Fruit fly (Drosophila melanogaster) whole organism, embryonic: ENCODE data around the gene dikar.

Source experiments
- B-H1 ChIP-seq: fragments of 200-800 bp; sonication (Bioruptor generic); IDR thresholded peaks from 3 replicates; pipeline ENCODE4 v1.3.6; 2022; ENCODE audit warnings: missing biosample characterization, missing genetic modification characterization
- CG10274 ChIP-seq: fragments of 200-800 bp; sonication (Bioruptor generic); optimal IDR thresholded peaks from 3 replicates; lab custom pipeline; 2017; ENCODE audit warnings: missing biosample characterization, mild to moderate bottlenecking, missing genetic modification characterization
- CG10321 ChIP-seq: fragments of 200-800 bp; sonication (Bioruptor generic); IDR thresholded peaks from 2 replicates; pipeline ENCODE4 v1.3.6; 2022; ENCODE audit warnings: missing biosample characterization, missing genetic modification characterization
- CG10565 ChIP-seq: fragments of 200-800 bp; sonication (Bioruptor generic); optimal IDR thresholded peaks from 3 replicates; lab custom pipeline; 2016; ENCODE audit warnings: missing biosample characterization, mild to moderate bottlenecking, missing genetic modification characterization
- CG11247 ChIP-seq: fragments of 200-800 bp; sonication (Bioruptor generic); IDR thresholded peaks from 2 replicates; pipeline ENCODE4 v1.3.6; 2022; ENCODE audit warnings: missing biosample characterization, missing genetic modification characterization
- CG11398 ChIP-seq: fragments of 200-800 bp; sonication (Bioruptor generic); optimal IDR thresholded peaks from 2 replicates; lab custom pipeline; 2016; ENCODE audit warnings: missing biosample characterization, missing genetic modification characterization
- CG12299 ChIP-seq: fragments of 200-800 bp; sonication (Bioruptor generic); optimal IDR thresholded peaks from 2 replicates; lab custom pipeline; 2018; ENCODE audit warnings: missing biosample characterization, mild to moderate bottlenecking, missing genetic modification characterization
- CG1603 ChIP-seq: fragments of 200-800 bp; sonication (Bioruptor generic); optimal IDR thresholded peaks from 2 replicates; lab custom pipeline; 2019; ENCODE audit warnings: missing biosample characterization, mild to moderate bottlenecking, missing genetic modification characterization, moderate library complexity
- CG18599 ChIP-seq: fragments of 200-800 bp; sonication (Bioruptor generic); optimal IDR thresholded peaks from 3 replicates; lab custom pipeline; 2017; ENCODE audit warnings: missing biosample characterization, missing genetic modification characterization, mild to moderate bottlenecking, moderate library complexity, missing genetic modification reagents
- CG2120 ChIP-seq: fragments of 200-800 bp; sonication (Bioruptor generic); optimal IDR thresholded peaks from 3 replicates; lab custom pipeline; 2016; ENCODE audit warnings: missing biosample characterization, missing genetic modification characterization
- CG32532 ChIP-seq: fragments of 200-800 bp; sonication (Bioruptor generic); IDR thresholded peaks from 2 replicates; pipeline ENCODE4 v1.3.6; 2022; ENCODE audit warnings: missing biosample characterization, missing genetic modification characterization
- CG32772 ChIP-seq: fragments of 200-800 bp; sonication (Bioruptor generic); IDR thresholded peaks from 2 replicates; pipeline ENCODE4 v1.3.6; 2022; ENCODE audit warnings: missing biosample characterization, missing genetic modification characterization
- CG7372 ChIP-seq: fragments of 200-800 bp; sonication (Bioruptor generic); IDR thresholded peaks from 2 replicates; pipeline ENCODE4 v1.3.6; 2022; ENCODE audit warnings: missing biosample characterization, missing genetic modification characterization
- CG7556 ChIP-seq: fragments of 200-800 bp; sonication (Bioruptor generic); optimal IDR thresholded peaks from 2 replicates; lab custom pipeline; 2017; ENCODE audit warnings: missing biosample characterization, mild to moderate bottlenecking, missing genetic modification characterization
- CG8089 ChIP-seq: fragments of 200-800 bp; sonication (Bioruptor generic); optimal IDR thresholded peaks from 3 replicates; lab custom pipeline; 2016; ENCODE audit warnings: missing biosample characterization, missing genetic modification characterization
- CG9797 ChIP-seq: fragments of 200-800 bp; sonication (Bioruptor generic); optimal IDR thresholded peaks from 3 replicates; lab custom pipeline; 2018; ENCODE audit warnings: missing biosample characterization, mild to moderate bottlenecking, missing genetic modification characterization
- CG9932 ChIP-seq: fragments of 200-800 bp; sonication (Bioruptor generic); IDR thresholded peaks from 2 replicates; pipeline ENCODE4 v1.3.6; 2022; ENCODE audit warnings: missing biosample characterization, missing genetic modification characterization
- CTCF ChIP-seq: fragments of 200-800 bp; sonication (Bioruptor generic); optimal IDR thresholded peaks from 2 replicates; lab custom pipeline; 2017; ENCODE audit warnings: missing biosample characterization, mild to moderate bottlenecking, missing genetic modification characterization, moderate library complexity
- CkIIα-i1 ChIP-seq: fragments of 200-800 bp; sonication (Bioruptor generic); IDR thresholded peaks from 2 replicates; pipeline ENCODE4 v1.3.6; 2022; ENCODE audit warnings: missing biosample characterization, missing genetic modification characterization
- Dip3 ChIP-seq: fragments of 200-800 bp; sonication (Bioruptor generic); optimal IDR thresholded peaks from 3 replicates; lab custom pipeline; 2016; ENCODE audit warnings: missing biosample characterization, missing genetic modification characterization
- Ets65A ChIP-seq: fragments of 200-800 bp; sonication (Bioruptor generic); peaks from one replicate; lab custom pipeline; 2016; ENCODE audit warnings: missing biosample characterization, missing genetic modification characterization
- Hr39 ChIP-seq: fragments of >200 bp; optimal IDR thresholded peaks from 2 replicates; lab custom pipeline; 2017
- Mes4 ChIP-seq: fragments of 200-800 bp; sonication (Bioruptor generic); optimal IDR thresholded peaks from 2 replicates; lab custom pipeline; 2016; ENCODE audit warnings: missing biosample characterization, missing genetic modification characterization
- Nf-YA ChIP-seq: fragments of 200-800 bp; sonication (Bioruptor generic); IDR thresholded peaks from 2 replicates; pipeline ENCODE4 v1.3.6; 2022; ENCODE audit warnings: missing biosample characterization, missing genetic modification characterization
- Rx ChIP-seq: fragments of 200-800 bp; sonication (Bioruptor generic); IDR thresholded peaks from 2 replicates; pipeline ENCODE4 v1.3.6; 2022; ENCODE audit warnings: missing biosample characterization, missing genetic modification characterization
- Usf ChIP-seq: fragments of 200-800 bp; sonication (Bioruptor generic); optimal IDR thresholded peaks from 2 replicates; lab custom pipeline; 2017; ENCODE audit warnings: missing genotype, missing biosample characterization, missing genetic modification characterization
- abd-A ChIP-seq: fragments of 200-800 bp; sonication (Bioruptor generic); optimal IDR thresholded peaks from 3 replicates; lab custom pipeline; 2019; ENCODE audit warnings: missing biosample characterization, mild to moderate bottlenecking, missing genetic modification characterization, moderate library complexity
- amos ChIP-seq: fragments of 200-800 bp; sonication (Bioruptor generic); IDR thresholded peaks from 2 replicates; pipeline ENCODE4 v1.3.6; 2022; ENCODE audit warnings: missing biosample characterization, missing genetic modification characterization; ENCODE audit not compliant: partially characterized antibody
- ara ChIP-seq: fragments of 200-800 bp; sonication (Bioruptor generic); IDR thresholded peaks from 2 replicates; pipeline ENCODE4 v1.3.6; 2022; ENCODE audit warnings: missing biosample characterization, missing genetic modification characterization
- bcd ChIP-seq: fragments of 200-800 bp; sonication (Bioruptor generic); optimal IDR thresholded peaks from 2 replicates; lab custom pipeline; 2017; ENCODE audit warnings: missing biosample characterization, mild to moderate bottlenecking, missing genetic modification characterization
- br ChIP-seq: fragments of >200 bp; optimal IDR thresholded peaks from 2 replicates; lab custom pipeline; 2017
- bsh ChIP-seq, 2 experiments: fragments of 200-800 bp; sonication (Bioruptor generic); optimal IDR thresholded peaks; 2 replicates each; lab custom pipeline; 2017 to 2018; ENCODE audit warnings: mild to moderate bottlenecking in 2 of 2, missing biosample characterization in 2 of 2, missing genetic modification characterization in 2 of 2, moderate library complexity in 1 of 2
- cg ChIP-seq: fragments of 200-800 bp; sonication (Bioruptor generic); optimal IDR thresholded peaks from 3 replicates; lab custom pipeline; 2019; ENCODE audit warnings: missing biosample characterization, mild to moderate bottlenecking, missing genetic modification characterization, moderate library complexity
- disco-r ChIP-seq: fragments of 200-800 bp; sonication (Bioruptor generic); optimal IDR thresholded peaks from 2 replicates; lab custom pipeline; 2016; ENCODE audit warnings: missing biosample characterization, missing genetic modification characterization
- en ChIP-seq: fragments of 200-800 bp; sonication (Bioruptor generic); optimal IDR thresholded peaks from 2 replicates; lab custom pipeline; 2016; ENCODE audit warnings: missing biosample characterization, missing genetic modification characterization
- esg ChIP-seq: fragments of 200-800 bp; sonication (Bioruptor generic); conservative IDR thresholded peaks from 2 replicates; pipeline ENCODE4 v1.3.6; 2022; ENCODE audit warnings: missing biosample characterization, missing genetic modification characterization
- fd96Cb ChIP-seq: fragments of 200-800 bp; sonication (Bioruptor generic); optimal IDR thresholded peaks from 2 replicates; lab custom pipeline; 2018; ENCODE audit warnings: missing biosample characterization, mild to moderate bottlenecking, missing genetic modification characterization, moderate library complexity
- fru ChIP-seq: fragments of >200 bp; optimal IDR thresholded peaks from 2 replicates; lab custom pipeline; 2017
- hkb ChIP-seq, 2 experiments: fragments of 200-800 bp in 1 of 2; fragments of >200 bp in 1 of 2; sonication (Bioruptor generic) in 1 of 2; IDR thresholded peaks in 1 of 2; optimal IDR thresholded peaks in 1 of 2; 2 replicates each; pipeline versions ENCODE4 v1.3.6 to Lab custom; 2017 to 2022; ENCODE audit warnings: missing biosample characterization in 1 of 2, missing genetic modification characterization in 1 of 2
- klu ChIP-seq: fragments of 200-800 bp; sonication (Bioruptor generic); IDR thresholded peaks from 2 replicates; pipeline ENCODE4 v1.3.6; 2022; ENCODE audit warnings: missing biosample characterization, missing genetic modification characterization
- psq ChIP-seq: fragments of 200-800 bp; sonication (Bioruptor generic); optimal IDR thresholded peaks from 2 replicates; lab custom pipeline; 2017; ENCODE audit warnings: missing biosample characterization, missing genetic modification characterization
- pum ChIP-seq: fragments of 200-800 bp; sonication (Bioruptor generic); optimal IDR thresholded peaks from 2 replicates; lab custom pipeline; 2016; ENCODE audit warnings: missing biosample characterization, missing genetic modification characterization
- run ChIP-seq: fragments of 200-800 bp; sonication (Bioruptor generic); optimal IDR thresholded peaks from 3 replicates; lab custom pipeline; 2018; ENCODE audit warnings: missing biosample characterization, mild to moderate bottlenecking, missing genetic modification characterization
- sim ChIP-seq: fragments of 200-800 bp; sonication (Bioruptor generic); IDR thresholded peaks from 2 replicates; pipeline ENCODE4 v1.3.6; 2022; ENCODE audit warnings: missing biosample characterization, missing genetic modification characterization
- sisA ChIP-seq: fragments of 200-800 bp; sonication (Bioruptor generic); IDR thresholded peaks from 2 replicates; pipeline ENCODE4 v1.3.6; 2022; ENCODE audit warnings: missing biosample characterization, missing genetic modification characterization
- sna ChIP-seq: fragments of 200-800 bp; sonication (Bioruptor generic); IDR thresholded peaks from 2 replicates; pipeline ENCODE4 v1.3.6; 2022; ENCODE audit warnings: missing biosample characterization, missing genetic modification characterization; ENCODE audit not compliant: partially characterized antibody
- tio ChIP-seq: fragments of 200-800 bp; sonication (Bioruptor generic); optimal IDR thresholded peaks from 2 replicates; lab custom pipeline; 2017; ENCODE audit warnings: missing biosample characterization, missing genetic modification characterization, inconsistent platforms
- tll ChIP-seq, 2 experiments: fragments of 200-800 bp in 1 of 2; fragments of >200 bp in 1 of 2; sonication (Bioruptor generic) in 1 of 2; optimal IDR thresholded peaks; 2 replicates each; lab custom pipeline; 2017 to 2019; ENCODE audit warnings: missing biosample characterization in 2 of 2, missing genetic modification characterization in 2 of 2, mild to moderate bottlenecking in 1 of 2, moderate library complexity in 1 of 2
- toy ChIP-seq: fragments of 200-800 bp; sonication (Bioruptor generic); IDR thresholded peaks from 2 replicates; pipeline ENCODE4 v1.3.6; 2022; ENCODE audit warnings: missing biosample characterization, missing genetic modification characterization
- usp ChIP-seq: fragments of >200 bp; optimal IDR thresholded peaks from 2 replicates; lab custom pipeline; 2017; ENCODE audit warnings: missing biosample characterization, missing genetic modification characterization
- vfl ChIP-seq: fragments of 200-800 bp; sonication (Bioruptor generic); optimal IDR thresholded peaks from 2 replicates; lab custom pipeline; 2016; ENCODE audit warnings: missing biosample characterization, missing genetic modification characterization
- yki ChIP-seq: fragments of >200 bp; optimal IDR thresholded peaks from 3 replicates; lab custom pipeline; 2018

dikar gene

DNA sequence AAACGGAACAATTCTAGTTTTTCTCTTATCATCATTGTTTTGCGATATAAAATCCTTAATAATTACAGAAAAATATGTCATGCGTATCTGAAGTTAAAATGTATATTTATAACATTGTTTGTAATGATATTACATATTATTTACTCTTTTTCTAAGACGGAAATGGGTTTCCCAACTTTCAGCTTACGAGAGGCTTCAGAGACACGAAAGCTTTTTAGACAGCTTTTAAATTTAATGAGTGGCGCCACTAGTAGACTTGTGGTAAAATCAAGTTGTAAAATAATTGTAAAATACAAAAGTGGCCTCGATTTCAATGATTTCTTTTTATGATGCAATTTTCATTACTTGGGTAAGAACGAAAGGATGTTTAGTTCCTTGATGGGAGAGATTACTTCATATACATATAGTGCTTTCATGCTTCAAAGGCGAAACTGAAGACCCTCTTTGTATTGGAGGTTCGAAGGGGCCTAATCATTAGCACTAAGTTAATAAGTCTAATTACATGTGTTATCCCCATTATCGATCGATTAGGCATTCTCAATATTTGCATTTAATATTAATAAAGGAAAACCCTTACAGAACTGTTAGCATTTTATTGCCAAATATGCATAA lies 33.9 kb downstream of the dikar start (continued):
- TF ChIP-seq toy (GFP tag; lab: Robert Waterston, UW) (peak; percentile 70; the same call in 1 of the 2 replicates), amos (no peak; the same call in 1 of the 2 replicates), CG18599 (GFP tag; lab: Kevin White, UChicago) (peak; percentile 89), CG2120 (GFP tag; lab: Kevin White, UChicago) (peak; percentile 61), Hr39 (no peak), bcd (GFP tag; lab: Kevin White, UChicago) (peak; percentile 93), fd96Cb (peak; percentile 47), CG11247 (GFP tag; lab: Robert Waterston, UW) (peak; percentile 93), sim (0 out of 2 replicates have a peak, but pooled peaks have one; percentile 32), CG9797 (GFP tag; lab: Kevin White, UChicago) (no peak), abd-A (tag; lab: Kevin White, UChicago) (no peak), CG9932 (peak; percentile 83), yki (no peak), run (tag; lab: Kevin White, UChicago) (peak; percentile 47), Usf (no peak), tio (GFP tag; lab: Kevin White, UChicago) (peak; percentile 76), CG1603 (peak; percentile 84), Mes4 (GFP tag; lab: Kevin White, UChicago) (peak; percentile 64), CG10565 (GFP tag; lab: Kevin White, UChicago) (peak; percentile 2), Nf-YA (GFP tag; lab: Robert Waterston, UW) (peak; percentile 67), fru (lab: Kevin White, UChicago) (no peak), usp (GFP tag; lab: Kevin White, UChicago) (no peak), tll (GFP tag; optimal IDR thresholded peaks at IDR 0.05; lab: Kevin White, UChicago) (no peak), Dip3 (peak; percentile 66), CTCF (GFP tag; lab: Kevin White, UChicago) (peak; percentile 92), CG12299 (tag; lab: Kevin White, UChicago) (peak; percentile 81), CG10274 (peak; percentile 80), disco-r (GFP tag; lab: Kevin White, UChicago) (peak; percentile 90), sisA (GFP tag; lab: Robert Waterston, UW) (peak; percentile 64), esg (GFP tag; lab: Robert Waterston, UW) (peak; percentile 35; the same call in 1 of the 2 replicates), CG7556 (GFP tag; lab: Kevin White, UChicago) (peak; percentile 72), Ets65A (GFP tag; lab: Kevin White, UChicago) (peak; percentile 97), B-H1 (peak; percentile 71), CG11398 (GFP tag; lab: Kevin White, UChicago) (peak; percentile 50), br (lab: Kevin White, UChicago) (no peak), CG7372 (GFP tag; lab: Robert Waterston, UW) (peak; percentile 79), CG32532 (peak; percentile 94), psq (peak; percentile 24), CG10321 (GFP tag; lab: Robert Waterston, UW) (peak; percentile 45; the same call in 1 of the 2 replicates), sna (GFP tag; lab: Robert Waterston, UW) (no peak), Rx (GFP tag; lab: Robert Waterston, UW) (peak; percentile 82), CkIIα-i1 (GFP tag; lab: Robert Waterston, UW) (no peak), hkb (optimal IDR thresholded peaks at IDR 0.05; lab: Kevin White, UChicago) (no peak), hkb (GFP tag; IDR thresholded peaks at IDR 0.05; lab: Robert Waterston, UW) (peak; percentile 87), klu (GFP tag; lab: Robert Waterston, UW) (peak; percentile 50; the same call in 1 of the 2 replicates), vfl (GFP tag; lab: Kevin White, UChicago) (peak; percentile 70), ara (GFP tag; lab: Robert Waterston, UW) (peak; percentile 53; the same call in 1 of the 2 replicates), bsh (GFP tag; optimal IDR thresholded peaks at IDR 0.05; lab: Kevin White, UChicago) (peak in 1 of 2 experiments; percentile 75), en (peak; percentile 81), CG8089 (GFP tag; lab: Kevin White, UChicago) (peak; percentile 51), cg (GFP tag; lab: Kevin White, UChicago) (no peak), pum (GFP tag; lab: Kevin White, UChicago) (peak; percentile 64), CG32772 (GFP tag; lab: Robert Waterston, UW) (peak; percentile 78)
